Fruit fly (Drosophila melanogaster): Measurements from ENCODE around the gene Rim.

The Rim gene

DNA sequence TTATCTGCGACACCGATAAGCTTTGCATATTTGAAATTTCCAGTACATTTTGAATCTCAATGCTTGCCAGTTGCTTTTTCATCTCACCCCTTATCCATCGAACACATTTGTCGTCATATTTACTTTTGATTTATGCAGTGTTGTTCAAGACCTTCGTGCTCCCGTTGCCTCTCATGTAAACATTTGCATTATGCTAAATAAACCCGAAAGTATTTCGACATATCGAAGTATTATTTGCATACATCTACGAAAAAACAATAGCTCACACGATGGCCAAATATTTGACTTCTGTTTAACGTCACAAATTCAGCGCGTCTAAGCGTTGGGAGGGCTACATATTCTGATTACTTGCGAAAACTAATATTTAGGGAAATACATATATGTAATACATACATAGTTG, 49.6 kb upstream of the Rim start (continued):
- TF ChIP-seq CG17568 (GFP tag; optimal IDR thresholded peaks at IDR 0.05), result peak; percentile 61
- TF ChIP-seq Dad (GFP tag; optimal IDR thresholded peaks at IDR 0.05), result no peak
- TF ChIP-seq dan (GFP tag; IDR thresholded peaks at IDR 0.05), result no peak
- TF ChIP-seq hb (GFP tag; IDR thresholded peaks at IDR 0.05; ENCODE audit: partially characterized antibody), result no peak
- no peak for TF ChIP-seq Sry-β (GFP tag; optimal IDR thresholded peaks at IDR 0.05)
- TF ChIP-seq Hr3 (GFP tag; optimal IDR thresholded peaks at IDR 0.05), result no peak
- no peak for TF ChIP-seq Xrp1 (GFP tag; IDR thresholded peaks at IDR 0.05)
- peak; percentile 38 for TF ChIP-seq CG15514 (GFP tag; optimal IDR thresholded peaks at IDR 0.05)
- TF ChIP-seq zfh1 (GFP tag; IDR thresholded peaks at IDR 0.05), result no peak
- no peak for TF ChIP-seq NC2α (GFP tag; optimal IDR thresholded peaks at IDR 0.05)
- TF ChIP-seq cas (GFP tag; IDR thresholded peaks at IDR 0.05), result no peak
- no peak for TF ChIP-seq CG7839 (tag; optimal IDR thresholded peaks at IDR 0.05)
- TF ChIP-seq CG7556 (GFP tag; optimal IDR thresholded peaks at IDR 0.05), result no peak
- no peak for TF ChIP-seq CG4282 (GFP tag; optimal IDR thresholded peaks at IDR 0.05)
- TF ChIP-seq bbx (GFP tag; IDR thresholded peaks at IDR 0.05; ENCODE audit: partially characterized antibody), result no peak
- peak; percentile 56; the same call in 1 of the 2 replicates for TF ChIP-seq Rfx (GFP tag; IDR thresholded peaks at IDR 0.05)
- no peak for TF ChIP-seq Sox100B (GFP tag; optimal IDR thresholded peaks at IDR 0.05)
- no peak for TF ChIP-seq oc (tag; optimal IDR thresholded peaks at IDR 0.05)
- TF ChIP-seq CG30020 (tag; optimal IDR thresholded peaks at IDR 0.05), result no peak
- TF ChIP-seq CG1603 (tag; optimal IDR thresholded peaks at IDR 0.05), result no peak
- no peak for TF ChIP-seq Doc3 (GFP tag; IDR thresholded peaks at IDR 0.05; ENCODE audit: partially characterized antibody)
- TF ChIP-seq CG1233 (GFP tag; optimal IDR thresholded peaks at IDR 0.05), result peak; percentile 7
- no peak for TF ChIP-seq Mes4 (GFP tag; optimal IDR thresholded peaks at IDR 0.05)
- no peak for TF ChIP-seq CG9876 (GFP tag; optimal IDR thresholded peaks at IDR 0.05)
- TF ChIP-seq Hmx (GFP tag; optimal IDR thresholded peaks at IDR 0.05), result no peak
- no peak for TF ChIP-seq CG8944 (GFP tag; optimal IDR thresholded peaks at IDR 0.05)
- TF ChIP-seq CG2202 (tag; optimal IDR thresholded peaks at IDR 0.05), result no peak
- TF ChIP-seq chm (GFP tag; IDR thresholded peaks at IDR 0.05), result no peak
- TF ChIP-seq sisA (GFP tag; IDR thresholded peaks at IDR 0.05), result no peak
- TF ChIP-seq Hsf (GFP tag; optimal IDR thresholded peaks at IDR 0.05), result no peak
- TF ChIP-seq Dip2 (GFP tag; IDR thresholded peaks at IDR 0.05), result no peak
- TF ChIP-seq Dbx (GFP tag; IDR thresholded peaks at IDR 0.05), result no peak
- TF ChIP-seq ash1 (GFP tag; optimal IDR thresholded peaks at IDR 0.05), result no peak
- TF ChIP-seq Doc2 (GFP tag; IDR thresholded peaks at IDR 0.05), result no peak
- no peak for TF ChIP-seq CkIIα-i1 (GFP tag; IDR thresholded peaks at IDR 0.05)
- TF ChIP-seq zf30C (GFP tag; optimal IDR thresholded peaks at IDR 0.05), result no peak
- no peak for TF ChIP-seq scrt (GFP tag; optimal IDR thresholded peaks at IDR 0.05)
- TF ChIP-seq CG15073 (GFP tag; optimal IDR thresholded peaks at IDR 0.05), result no peak
- TF ChIP-seq CG14441 (GFP tag; IDR thresholded peaks at IDR 0.05), result no peak
- TF ChIP-seq knrl (GFP tag; IDR thresholded peaks at IDR 0.05; ENCODE audit: partially characterized antibody), result no peak
- TF ChIP-seq Eip74EF (GFP tag; optimal IDR thresholded peaks at IDR 0.05), result no peak
- no peak for TF ChIP-seq CG14050 (GFP tag; IDR thresholded peaks at IDR 0.05)
- no peak for TF ChIP-seq Dp (GFP tag; optimal IDR thresholded peaks at IDR 0.05)
- peak; percentile 70 for TF ChIP-seq lab (GFP tag; optimal IDR thresholded peaks at IDR 0.05)
- TF ChIP-seq sr (GFP tag; IDR thresholded peaks at IDR 0.05), result no peak
- no peak for TF ChIP-seq Ada2b (GFP tag; IDR thresholded peaks at IDR 0.05)
- TF ChIP-seq dmrt11E (tag; optimal IDR thresholded peaks at IDR 0.05), result no peak
- no peak for TF ChIP-seq corto (GFP tag; optimal IDR thresholded peaks at IDR 0.05)
- no peak for TF ChIP-seq wdn (GFP tag; IDR thresholded peaks at IDR 0.05)
- no peak for TF ChIP-seq Mrtf (GFP tag; IDR thresholded peaks at IDR 0.05)
- TF ChIP-seq abd-A (tag; optimal IDR thresholded peaks at IDR 0.05), result no peak
- no peak for TF ChIP-seq CG3995 (GFP tag; optimal IDR thresholded peaks at IDR 0.05)
